Worm (Caenorhabditis elegans) whole organism, dauer: Measurements from ENCODE around the gene far-2.

ENCODE experiments used
- unc-62 ChIP-seq: sonication (generic microtip); optimal IDR thresholded peaks from 2 replicates; lab custom pipeline; 2017; ENCODE audit warnings: missing biosample characterization, missing genetic modification reagents, missing genetic modification characterization

The far-2 gene

DNA sequence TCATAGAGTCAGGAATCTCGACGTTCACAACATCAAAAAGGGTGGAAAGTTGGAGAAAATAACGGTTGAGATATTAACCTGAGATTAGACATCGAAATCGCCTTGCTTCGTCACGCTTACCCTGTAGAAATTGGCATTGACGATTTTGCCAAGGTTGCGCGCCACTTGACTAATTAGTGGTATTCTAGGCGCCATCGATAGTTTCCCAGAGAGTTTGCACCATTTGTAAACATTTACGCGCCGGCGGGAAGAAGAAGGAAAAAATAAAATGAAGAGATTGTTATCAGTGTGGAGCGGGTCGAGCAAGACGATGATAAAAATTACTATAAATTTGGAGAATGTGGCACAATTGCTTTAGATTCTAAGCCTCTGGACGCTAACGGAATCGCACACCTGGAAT is 28.6 kb downstream of the far-2 start:
- no peak for TF ChIP-seq unc-62 (GFP tag; lab: Kevin White, UChicago)

DNA sequence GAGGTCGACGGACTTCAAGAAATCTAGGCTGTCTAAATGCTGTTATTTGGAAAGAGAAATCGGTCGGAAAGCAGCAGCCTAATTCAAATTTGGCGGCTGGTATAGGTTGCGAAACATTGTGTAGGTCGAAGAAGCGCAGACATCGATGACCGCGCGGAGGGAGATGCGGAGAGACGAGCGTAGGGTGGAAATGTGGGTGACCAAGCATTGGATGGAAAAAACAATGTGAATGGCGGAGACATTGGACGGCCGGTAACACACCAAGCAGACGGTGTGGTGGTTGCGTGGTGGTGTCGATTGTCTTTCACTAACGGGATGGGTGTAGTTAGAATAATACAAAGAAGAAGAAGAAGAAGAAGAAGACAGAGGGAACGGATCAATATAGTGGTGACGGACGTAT is 30.9 kb downstream of the far-2 start:
- TF ChIP-seq unc-62 (GFP tag; lab: Kevin White, UChicago): no peak

DNA sequence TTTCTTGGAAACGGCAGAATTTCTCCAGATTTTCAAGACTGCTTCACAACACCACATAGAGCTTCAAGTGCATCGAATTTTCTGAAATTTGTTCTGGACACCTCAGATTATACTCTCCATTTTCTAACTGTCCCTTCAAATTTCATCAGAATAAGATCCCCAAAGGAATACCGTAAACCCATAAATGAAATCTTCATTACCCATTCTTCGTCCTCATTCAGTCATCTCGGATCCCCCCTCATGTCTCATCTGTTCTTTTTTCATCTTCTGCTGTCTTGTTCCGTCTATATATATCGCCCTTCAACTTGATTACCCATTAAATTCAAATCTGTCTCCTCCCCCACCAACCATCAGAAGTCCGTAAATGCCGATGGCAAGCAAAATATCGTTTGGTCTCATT is 32.4 kb downstream of the far-2 start:
- no peak for TF ChIP-seq unc-62 (GFP tag; lab: Kevin White, UChicago)

DNA sequence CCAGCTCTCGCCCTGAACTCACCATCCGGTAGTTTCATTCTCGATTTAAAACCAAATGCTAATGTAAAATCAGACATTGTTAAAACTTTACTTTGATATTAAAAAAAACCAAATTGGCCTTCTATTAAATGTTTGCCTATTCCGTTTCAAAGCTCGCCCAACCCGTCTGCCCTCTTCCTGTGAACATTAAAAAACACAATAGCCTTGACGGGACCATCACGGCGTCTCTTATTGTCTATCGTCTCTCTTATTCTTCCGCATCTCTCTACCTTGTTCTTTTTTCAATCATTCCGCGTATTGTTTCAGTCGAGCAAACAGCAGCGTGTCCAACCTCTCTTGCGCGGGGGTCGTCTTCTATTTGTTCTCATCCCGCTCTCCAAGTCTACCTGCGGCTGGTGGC is 33.0 kb downstream of the far-2 start, which contains the start of gene ZK512.1:
Gene ZK512.1 (plus strand): TSS at position 301 of the 400 bp plus-strand sequence.
- no peak for TF ChIP-seq unc-62 (GFP tag; lab: Kevin White, UChicago)

DNA sequence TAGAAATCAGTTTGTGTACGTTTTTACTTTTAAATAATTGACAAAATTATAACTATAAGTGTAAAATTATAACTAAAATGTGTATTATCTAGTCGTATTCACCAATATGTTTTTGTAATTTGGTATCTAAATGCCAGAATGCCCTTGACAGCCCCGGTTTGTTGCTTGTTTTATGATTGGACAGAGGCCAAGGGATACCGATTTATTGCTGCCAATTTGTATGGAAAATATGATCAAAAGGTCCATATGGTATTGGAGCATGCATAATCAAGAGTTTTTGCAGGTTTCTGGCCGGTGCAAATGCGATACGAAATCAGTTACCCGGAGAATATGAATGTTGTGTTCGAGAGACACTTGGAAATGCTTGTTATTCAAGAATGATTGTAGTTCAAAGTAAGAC is 34.1 kb downstream of the far-2 start:
- no peak for TF ChIP-seq unc-62 (GFP tag; lab: Kevin White, UChicago)

DNA sequence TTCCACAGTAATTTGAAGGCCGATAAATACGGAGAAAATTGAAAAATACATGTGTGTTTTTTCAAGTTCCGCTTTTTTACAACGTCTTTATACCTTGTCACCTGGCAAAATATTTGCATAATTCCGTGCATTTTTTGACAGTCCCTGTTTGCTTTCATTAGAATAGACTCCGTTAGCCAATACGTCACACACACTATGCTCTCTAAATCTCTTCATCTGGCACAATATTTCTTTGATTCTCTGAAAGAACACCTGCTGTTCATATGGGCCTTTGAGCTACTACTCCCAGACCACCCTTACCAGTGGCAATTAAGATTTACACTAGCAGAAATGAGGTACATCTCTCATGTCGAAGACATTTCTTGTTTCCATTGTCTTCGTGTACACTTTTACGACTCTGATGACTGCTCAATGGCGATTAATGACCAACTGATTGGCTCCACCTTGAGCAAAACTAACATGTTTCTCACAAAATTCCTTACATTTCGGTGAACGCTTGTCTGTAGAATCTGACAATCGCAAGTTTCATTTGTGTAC is 36.8 kb downstream of the far-2 start, which contains the start of gene grl-11:
Gene grl-11 (minus strand): TSS at position 51 of the 537 bp plus-strand sequence.
- no peak for TF ChIP-seq unc-62 (GFP tag; lab: Kevin White, UChicago)

DNA sequence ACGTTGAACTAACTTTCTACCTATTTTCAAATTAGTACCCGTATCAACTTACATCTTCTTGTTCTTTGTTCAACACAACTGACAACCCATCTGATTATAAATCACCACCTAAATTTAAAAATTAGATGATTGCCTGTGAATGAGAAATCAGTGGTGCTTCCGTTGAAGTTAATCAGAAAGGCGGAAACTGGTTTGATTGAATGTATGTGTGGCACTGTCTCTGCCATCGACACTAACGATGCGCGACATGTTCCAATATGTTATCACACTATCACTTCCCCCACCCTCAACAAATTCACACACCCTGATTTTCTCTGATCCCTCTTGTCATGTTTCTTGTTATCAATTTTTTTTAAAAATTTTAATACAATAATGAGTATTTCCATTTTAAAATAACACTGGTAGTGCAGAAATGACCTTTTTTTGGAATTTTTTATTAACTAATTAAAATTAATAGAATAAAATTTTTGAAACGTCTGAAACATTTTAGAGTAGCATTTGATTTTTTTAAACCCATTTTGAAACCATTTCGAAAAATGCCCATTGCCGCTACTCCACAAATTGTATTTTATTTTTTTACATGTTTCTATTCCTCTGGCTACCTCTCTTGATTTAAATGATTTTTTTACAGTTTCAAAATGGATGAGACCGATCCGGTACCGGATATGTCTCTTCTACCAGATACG is 37.4 kb downstream of the far-2 start, which contains the start of gene ced-11:
Gene ced-11 (plus strand): TSS at position 636 of the 686 bp plus-strand sequence.
- TF ChIP-seq unc-62 (GFP tag; lab: Kevin White, UChicago): no peak

DNA sequence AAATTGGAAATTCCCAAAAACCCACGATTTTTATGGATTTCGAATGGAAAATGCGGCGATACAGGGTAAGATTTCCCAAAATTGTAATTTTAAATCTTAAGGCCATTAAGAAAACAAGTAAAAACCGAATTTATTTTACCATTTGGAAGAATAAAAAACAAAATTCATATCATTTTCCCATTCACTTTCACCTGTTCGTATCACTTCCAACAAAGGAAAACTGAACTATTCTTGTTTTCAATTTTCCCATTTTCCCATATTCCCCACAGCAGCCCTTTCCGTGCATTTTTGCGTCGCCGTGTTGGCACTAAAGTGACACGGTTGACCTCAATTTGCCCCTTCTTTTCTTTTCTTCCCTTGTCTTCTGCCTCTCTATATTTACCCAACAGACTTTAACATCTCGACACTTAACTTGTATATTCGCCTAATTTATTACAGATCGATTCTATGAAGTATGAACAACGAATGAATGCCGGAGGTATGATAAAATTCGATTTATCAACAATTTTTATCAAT is 44.2 kb downstream of the far-2 start, which contains the start of gene sec-16A.1:
Gene sec-16A.1 (plus strand): TSS at position 51 of the 516 bp plus-strand sequence.
- TF ChIP-seq unc-62 (GFP tag; lab: Kevin White, UChicago): no peak

DNA sequence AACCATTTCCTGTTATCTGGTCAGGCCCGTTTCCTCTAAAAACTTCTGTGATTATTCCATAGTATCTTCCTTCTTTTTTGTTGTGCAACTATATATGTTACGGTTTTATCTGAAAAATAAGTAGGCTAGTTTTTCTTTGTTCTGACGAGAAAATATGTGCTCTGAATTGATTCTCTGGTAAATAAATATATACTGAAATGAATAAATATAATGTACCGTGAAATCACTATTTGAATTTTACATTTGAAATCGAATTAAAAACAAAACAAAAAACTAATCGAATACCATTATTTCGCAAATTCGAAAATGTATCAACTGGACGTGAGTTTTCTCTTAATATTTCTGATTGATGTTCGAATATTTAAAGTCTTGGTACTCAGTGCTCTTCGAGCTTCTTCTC is 49.0 kb downstream of the far-2 start, which contains the start of gene ZK512.10:
Gene ZK512.10 (plus strand): TSS at position 301 of the 400 bp plus-strand sequence.
- no peak for TF ChIP-seq unc-62 (GFP tag; lab: Kevin White, UChicago)
